Fruit fly (Drosophila melanogaster) whole organism, prepupa: Measurements from ENCODE around the gene CG3764.

Experiments
- CG10631 ChIP-seq: fragments of 200-800 bp; sonication (Bioruptor generic); optimal IDR thresholded peaks from 2 replicates; lab custom pipeline; 2016; ENCODE audit warnings: missing biosample characterization, missing genetic modification characterization
- CG10669 ChIP-seq: fragments of 200-800 bp; sonication (Bioruptor generic); optimal IDR thresholded peaks from 3 replicates; lab custom pipeline; 2018; ENCODE audit warnings: missing biosample characterization, mild to moderate bottlenecking, missing genetic modification characterization, moderate library complexity
- CG11294 ChIP-seq: fragments of 200-800 bp; sonication (Bioruptor generic); IDR thresholded peaks from 2 replicates; pipeline ENCODE4 v1.3.6; 2022; ENCODE audit warnings: missing biosample characterization, missing genetic modification characterization
- CG11762 ChIP-seq: fragments of 200-800 bp; sonication (Bioruptor generic); optimal IDR thresholded peaks from 3 replicates; lab custom pipeline; 2016; ENCODE audit warnings: missing biosample characterization, missing genetic modification characterization; ENCODE audit not compliant: insufficient read depth
- CG15336 ChIP-seq: fragments of 200-800 bp; sonication (Bioruptor generic); IDR thresholded peaks from 2 replicates; pipeline ENCODE4 v1.3.6; 2022; ENCODE audit warnings: missing biosample characterization, missing genetic modification characterization
- CG16779 ChIP-seq: fragments of 200-800 bp; sonication (Bioruptor generic); optimal IDR thresholded peaks from 3 replicates; lab custom pipeline; 2017; ENCODE audit warnings: missing biosample characterization, mild to moderate bottlenecking, missing genetic modification characterization
- CG31627 ChIP-seq: fragments of 200-800 bp; sonication (Bioruptor generic); optimal IDR thresholded peaks from 3 replicates; lab custom pipeline; 2016; ENCODE audit warnings: missing biosample characterization, missing genetic modification characterization
- CG32006 ChIP-seq: fragments of 200-800 bp; sonication (Bioruptor generic); optimal IDR thresholded peaks from 3 replicates; lab custom pipeline; 2017; ENCODE audit warnings: missing biosample characterization, mild to moderate bottlenecking, missing genetic modification characterization
- CG6163 ChIP-seq: fragments of 200-800 bp; sonication (Bioruptor generic); IDR thresholded peaks from 3 replicates; pipeline ENCODE4 v1.3.6; 2022; ENCODE audit warnings: missing biosample characterization, missing genetic modification characterization
- CG6792 ChIP-seq: fragments of 200-800 bp; sonication (Bioruptor generic); optimal IDR thresholded peaks from 3 replicates; lab custom pipeline; 2016; ENCODE audit warnings: missing biosample characterization, missing genetic modification characterization
- CG6808 ChIP-seq: fragments of 200-800 bp; sonication (Bioruptor generic); optimal IDR thresholded peaks from 3 replicates; lab custom pipeline; 2017; ENCODE audit warnings: missing biosample characterization, missing genetic modification characterization, mild to moderate bottlenecking, moderate library complexity, missing genetic modification reagents
- CG6854 ChIP-seq: fragments of 200-800 bp; sonication (Bioruptor generic); optimal IDR thresholded peaks from 2 replicates; lab custom pipeline; 2017; ENCODE audit warnings: missing biosample characterization, mild to moderate bottlenecking, missing genetic modification characterization
- CG7368 ChIP-seq: fragments of 200-800 bp; sonication (Bioruptor generic); optimal IDR thresholded peaks from 3 replicates; lab custom pipeline; 2016; ENCODE audit warnings: missing biosample characterization, missing genetic modification characterization
- CG8119 ChIP-seq: fragments of 200-800 bp; sonication (Bioruptor generic); IDR thresholded peaks from 3 replicates; pipeline ENCODE4 v1.3.6; 2022; ENCODE audit warnings: missing biosample characterization, missing genetic modification characterization
- CG8319 ChIP-seq: fragments of 200-800 bp; sonication (Bioruptor generic); optimal IDR thresholded peaks from 3 replicates; lab custom pipeline; 2016; ENCODE audit warnings: missing biosample characterization, missing genetic modification characterization
- CG9139 ChIP-seq: fragments of 200-800 bp; sonication (Bioruptor generic); optimal IDR thresholded peaks from 3 replicates; lab custom pipeline; 2017; ENCODE audit warnings: missing biosample characterization, mild to moderate bottlenecking, missing genetic modification characterization
- Eip75B ChIP-seq: fragments of 200-800 bp; sonication (Bioruptor generic); optimal IDR thresholded peaks from 3 replicates; lab custom pipeline; 2016; ENCODE audit warnings: missing biosample characterization, missing genetic modification characterization
- Eip78C ChIP-seq: fragments of 200-800 bp; sonication (Bioruptor generic); peaks from one replicate; lab custom pipeline; 2016; ENCODE audit warnings: missing biosample characterization, missing genetic modification characterization
- Eip93F ChIP-seq: fragments of 200-800 bp; sonication (Bioruptor generic); optimal IDR thresholded peaks from 2 replicates; lab custom pipeline; 2016; ENCODE audit warnings: missing biosample characterization, mild to moderate bottlenecking, missing genetic modification characterization
- Ets21C ChIP-seq: fragments of 200-800 bp; sonication (Bioruptor generic); optimal IDR thresholded peaks from 3 replicates; lab custom pipeline; 2016; ENCODE audit warnings: missing biosample characterization, missing genetic modification characterization
- Ets96B ChIP-seq: fragments of 200-800 bp; optimal IDR thresholded peaks from 2 replicates; lab custom pipeline; 2019; ENCODE audit warnings: missing biosample characterization, mild to moderate bottlenecking, missing genetic modification characterization, moderate library complexity
- Gug ChIP-seq: fragments of 200-800 bp; sonication (Bioruptor generic); IDR thresholded peaks from 2 replicates; pipeline ENCODE4 v1.3.6; 2022; ENCODE audit warnings: missing biosample characterization, missing genetic modification characterization
- Hr38 ChIP-seq: sonication (Bioruptor generic); optimal IDR thresholded peaks from 2 replicates; lab custom pipeline; 2016; ENCODE audit warnings: missing biosample characterization, missing genetic modification characterization
- Hr39 ChIP-seq: fragments of 200-800 bp; sonication (Bioruptor generic); optimal IDR thresholded peaks from 2 replicates; lab custom pipeline; 2016; ENCODE audit warnings: missing biosample characterization, missing genetic modification characterization
- Met ChIP-seq: fragments of 200-800 bp; sonication (Bioruptor generic); optimal IDR thresholded peaks from 3 replicates; lab custom pipeline; 2016; ENCODE audit warnings: missing biosample characterization, missing genetic modification characterization
- OdsH ChIP-seq: fragments of 200-800 bp; sonication (Bioruptor generic); optimal IDR thresholded peaks from 3 replicates; lab custom pipeline; 2016; ENCODE audit warnings: missing biosample characterization, missing genetic modification characterization
- Smox ChIP-seq: fragments of 200-800 bp; sonication (Bioruptor generic); optimal IDR thresholded peaks from 3 replicates; lab custom pipeline; 2016; ENCODE audit warnings: missing biosample characterization, missing genetic modification characterization
- Sox102F ChIP-seq: fragments of 200-800 bp; sonication (Bioruptor generic); optimal IDR thresholded peaks from 2 replicates; lab custom pipeline; 2016; ENCODE audit warnings: missing biosample characterization, mild to moderate bottlenecking, missing genetic modification characterization
- Sox14 ChIP-seq: fragments of 200-800 bp; sonication (Bioruptor generic); optimal IDR thresholded peaks from 3 replicates; lab custom pipeline; 2016; ENCODE audit warnings: missing biosample characterization, missing genetic modification characterization
- Sox15 ChIP-seq: fragments of 200-800 bp; sonication (Bioruptor generic); optimal IDR thresholded peaks from 3 replicates; lab custom pipeline; 2016; ENCODE audit warnings: missing biosample characterization, missing genetic modification characterization
- achi ChIP-seq: fragments of 200-800 bp; sonication (Bioruptor generic); optimal IDR thresholded peaks from 3 replicates; lab custom pipeline; 2016; ENCODE audit warnings: missing biosample characterization, missing genetic modification characterization
- acj6 ChIP-seq: fragments of 200-800 bp; sonication (Bioruptor generic); optimal IDR thresholded peaks from 3 replicates; lab custom pipeline; 2016; ENCODE audit warnings: missing biosample characterization, missing genetic modification characterization
- dac ChIP-seq: fragments of 200-800 bp; sonication (Bioruptor generic); optimal IDR thresholded peaks from 2 replicates; lab custom pipeline; 2017; ENCODE audit warnings: missing biosample characterization, mild to moderate bottlenecking, missing genetic modification characterization
- dsx ChIP-seq: fragments of 200-800 bp; optimal IDR thresholded peaks from 3 replicates; lab custom pipeline; 2019; ENCODE audit warnings: missing biosample characterization, mild to moderate bottlenecking, missing genetic modification characterization, moderate library complexity; ENCODE audit not compliant: poor library complexity, severe bottlenecking
- esn ChIP-seq: fragments of 200-800 bp; sonication (Bioruptor generic); optimal IDR thresholded peaks from 2 replicates; lab custom pipeline; 2016; ENCODE audit warnings: missing biosample characterization, mild to moderate bottlenecking, missing genetic modification characterization, moderate library complexity
- fd85E ChIP-seq: fragments of 200-800 bp; sonication (Bioruptor generic); optimal IDR thresholded peaks from 3 replicates; lab custom pipeline; 2016; ENCODE audit warnings: missing biosample characterization, missing genetic modification characterization
- fkh ChIP-seq: fragments of 200-800 bp; sonication (Bioruptor generic); optimal IDR thresholded peaks from 3 replicates; lab custom pipeline; 2017; ENCODE audit warnings: missing biosample characterization, mild to moderate bottlenecking, missing genetic modification characterization, moderate library complexity
- lz ChIP-seq: fragments of 200-800 bp; sonication (Bioruptor generic); optimal IDR thresholded peaks from 3 replicates; lab custom pipeline; 2016; ENCODE audit warnings: missing biosample characterization, missing genetic modification characterization
- net ChIP-seq: fragments of 200-800 bp; sonication (Bioruptor generic); optimal IDR thresholded peaks from 3 replicates; lab custom pipeline; 2016; ENCODE audit warnings: missing biosample characterization, missing genetic modification characterization
- pdm3 ChIP-seq: fragments of 200-800 bp; sonication (Bioruptor generic); optimal IDR thresholded peaks from 3 replicates; lab custom pipeline; 2016; ENCODE audit warnings: missing biosample characterization, missing genetic modification characterization
- salr ChIP-seq, 2 experiments: fragments of 200-800 bp; sonication (Bioruptor generic); optimal IDR thresholded peaks; 3 replicates each; lab custom pipeline; 2016 to 2018; ENCODE audit warnings: missing biosample characterization in 2 of 2, missing genetic modification characterization in 2 of 2, mild to moderate bottlenecking in 1 of 2
- spab ChIP-seq: fragments of 200-800 bp; sonication (Bioruptor generic); optimal IDR thresholded peaks from 2 replicates; lab custom pipeline; 2017; ENCODE audit warnings: missing biosample characterization, mild to moderate bottlenecking, missing genetic modification characterization, missing genetic modification reagents
- svp ChIP-seq: fragments of 200-800 bp; sonication (Bioruptor generic); peaks from one replicate; lab custom pipeline; 2016; ENCODE audit warnings: missing biosample characterization, missing genetic modification characterization
- topi ChIP-seq: fragments of 200-800 bp; sonication (Bioruptor generic); optimal IDR thresholded peaks from 3 replicates; lab custom pipeline; 2016; ENCODE audit warnings: missing biosample characterization, missing genetic modification characterization
- vri ChIP-seq: fragments of 200-800 bp; sonication (Bioruptor generic); optimal IDR thresholded peaks from 3 replicates; lab custom pipeline; 2016; ENCODE audit warnings: missing biosample characterization, mild to moderate bottlenecking, missing genetic modification characterization

Gene CG3764

dm6 chr3L:17007945-17008344 lies 4.4 kb downstream of the CG3764 start:
- no peak for TF ChIP-seq Hr39 (GFP tag; lab: Kevin White, UChicago)
- no peak for TF ChIP-seq lz
- TF ChIP-seq Eip93F (GFP tag; lab: Kevin White, UChicago), result no peak
- TF ChIP-seq CG6163, result no peak
- TF ChIP-seq CG8319 (GFP tag; lab: Kevin White, UChicago), result no peak
- TF ChIP-seq CG6854 (GFP tag; lab: Kevin White, UChicago), result no peak
- TF ChIP-seq Ets21C (GFP tag; lab: Kevin White, UChicago), result no peak
- no peak for TF ChIP-seq CG10631
- no peak for TF ChIP-seq Hr38 (GFP tag; lab: Kevin White, UChicago)
- no peak for TF ChIP-seq CG11762 (GFP tag; lab: Kevin White, UChicago)
- no peak for TF ChIP-seq fd85E (GFP tag; lab: Kevin White, UChicago)
- TF ChIP-seq Eip75B (GFP tag; lab: Kevin White, UChicago), result no peak
- TF ChIP-seq fkh (GFP tag; lab: Kevin White, UChicago), result no peak
- no peak for TF ChIP-seq acj6 (GFP tag; lab: Kevin White, UChicago)
- TF ChIP-seq Sox102F (GFP tag; lab: Kevin White, UChicago), result no peak
- no peak for TF ChIP-seq Eip78C (GFP tag; lab: Kevin White, UChicago)
- no peak for TF ChIP-seq OdsH (GFP tag; lab: Kevin White, UChicago)
- TF ChIP-seq pdm3 (GFP tag; lab: Kevin White, UChicago), result no peak
- no peak for TF ChIP-seq Sox15
- TF ChIP-seq CG7368 (GFP tag; lab: Kevin White, UChicago), result no peak

- no peak for TF ChIP-seq CG6854 (GFP tag; lab: Kevin White, UChicago)
- TF ChIP-seq fkh (GFP tag; lab: Kevin White, UChicago), result peak; percentile 58
- TF ChIP-seq CG9139 (GFP tag; lab: Kevin White, UChicago), result no peak
Observed at dm6 chr3L:17007496-17007895, 4.9 kb downstream of the CG3764 start.

dm6 chr3L:17007041-17007471 lies 5.3 kb downstream of the CG3764 start:
- peak; percentile 21 for TF ChIP-seq CG16779 (tag; lab: Kevin White, UChicago)
- peak; percentile 29 for TF ChIP-seq CG8319 (GFP tag; lab: Kevin White, UChicago)
- TF ChIP-seq CG15336 (GFP tag; lab: Robert Waterston, UW), result peak; percentile 64
- peak; percentile 26; the same call in 1 of the 2 replicates for TF ChIP-seq Gug
- peak; percentile 51 for TF ChIP-seq net
- peak; percentile 23 for TF ChIP-seq Sox102F (GFP tag; lab: Kevin White, UChicago)
- TF ChIP-seq Met (GFP tag; lab: Kevin White, UChicago), result peak; percentile 32
- TF ChIP-seq dac, result no peak
- TF ChIP-seq Eip93F (GFP tag; lab: Kevin White, UChicago), result no peak
- TF ChIP-seq vri, result peak; percentile 53
- TF ChIP-seq CG11294 (GFP tag; lab: Robert Waterston, UW), result peak; percentile 36; the same call in 1 of the 2 replicates
- TF ChIP-seq Eip78C (GFP tag; lab: Kevin White, UChicago), result peak; percentile 88
- TF ChIP-seq OdsH (GFP tag; lab: Kevin White, UChicago), result peak; percentile 62
- peak; percentile 41 for TF ChIP-seq Smox (GFP tag; lab: Kevin White, UChicago)
- peak; percentile 40 for TF ChIP-seq CG7368 (GFP tag; lab: Kevin White, UChicago)
- TF ChIP-seq salr (GFP tag; optimal IDR thresholded peaks at IDR 0.05; lab: Kevin White, UChicago), result peak; percentile 5 to 20
- TF ChIP-seq svp, result peak; percentile 81
- peak; percentile 43 for TF ChIP-seq topi (GFP tag; lab: Kevin White, UChicago)
- peak; percentile 41 for TF ChIP-seq dsx
- TF ChIP-seq Sox14 (GFP tag; lab: Kevin White, UChicago), result peak; percentile 50
- TF ChIP-seq CG8119 (GFP tag; lab: Robert Waterston, UW), result peak; percentile 69
- TF ChIP-seq acj6 (GFP tag; lab: Kevin White, UChicago), result peak; percentile 57
- peak; percentile 54 for TF ChIP-seq pdm3 (GFP tag; lab: Kevin White, UChicago)
- peak; percentile 25 for TF ChIP-seq CG11762 (GFP tag; lab: Kevin White, UChicago)
- peak; percentile 30 for TF ChIP-seq CG31627 (GFP tag; lab: Kevin White, UChicago)
- peak; percentile 51 for TF ChIP-seq CG6808 (GFP tag; lab: Kevin White, UChicago)
- peak; percentile 51 for TF ChIP-seq spab
- TF ChIP-seq CG6792 (GFP tag; lab: Kevin White, UChicago), result peak; percentile 17
- TF ChIP-seq CG32006 (GFP tag; lab: Kevin White, UChicago), result peak; percentile 60
- TF ChIP-seq fkh (GFP tag; lab: Kevin White, UChicago), result peak; percentile 59
- TF ChIP-seq Ets96B (tag; lab: Kevin White, UChicago), result peak; percentile 50
- TF ChIP-seq achi, result peak; percentile 45
- TF ChIP-seq CG10669 (GFP tag; lab: Kevin White, UChicago), result peak; percentile 39
- TF ChIP-seq fd85E (GFP tag; lab: Kevin White, UChicago), result no peak
- peak; percentile 19 for TF ChIP-seq esn (GFP tag; lab: Kevin White, UChicago)
- TF ChIP-seq CG9139 (GFP tag; lab: Kevin White, UChicago), result no peak
- peak; percentile 11 for TF ChIP-seq Eip75B (GFP tag; lab: Kevin White, UChicago)
- TF ChIP-seq CG6854 (GFP tag; lab: Kevin White, UChicago), result no peak
